Worm (Caenorhabditis elegans) whole organism, young adult: Measurements from ENCODE around the gene dhs-30.
A peak's percentile ranks its signal among the peaks of the same experiment; 100 is the strongest.

Experiments
- B0035.1 ChIP-seq: sonication (generic microtip); optimal IDR thresholded peaks from 2 replicates; lab custom pipeline; 2016; ENCODE audit warnings: missing genetic modification characterization, mild to moderate bottlenecking, missing compliant biosample characterization, missing genotype, missing genetic modification reagents
- B0261.1 ChIP-seq: sonication (generic microtip); optimal IDR thresholded peaks from 2 replicates; lab custom pipeline; 2016; ENCODE audit warnings: mild to moderate bottlenecking, missing genetic modification characterization, moderate library complexity, missing compliant biosample characterization
- D2030.7 ChIP-seq: fragments of 200-800 bp; sonication (Bioruptor generic); IDR thresholded peaks from 2 replicates; pipeline ENCODE4 v1.3.6; 2022; ENCODE audit warnings: missing genetic modification reagents, missing genetic modification characterization, missing compliant biosample characterization
- F33H1.4 ChIP-seq: fragments of 200-800 bp; sonication (Bioruptor generic); IDR thresholded peaks from 2 replicates; pipeline ENCODE4 v1.3.6; 2022; ENCODE audit warnings: missing genetic modification reagents, missing genetic modification characterization, missing compliant biosample characterization
- F55B11.4 ChIP-seq: sonication (generic microtip); optimal IDR thresholded peaks from 2 replicates; lab custom pipeline; 2016; ENCODE audit warnings: missing compliant biosample characterization, missing genetic modification characterization, borderline replicate concordance; ENCODE audit not compliant: insufficient read depth
- Y95B8A.8 ChIP-seq: fragments of 200-800 bp; sonication (Bioruptor generic); IDR thresholded peaks from 2 replicates; pipeline ENCODE4 v1.3.6; 2022; ENCODE audit warnings: missing genetic modification reagents, missing genetic modification characterization, missing compliant biosample characterization
- attf-3 ChIP-seq: fragments of 200-800 bp; sonication (Bioruptor generic); conservative IDR thresholded peaks from 2 replicates; pipeline ENCODE4 v1.3.6; 2022; ENCODE audit warnings: missing genetic modification reagents, missing genetic modification characterization, missing compliant biosample characterization
- bed-1 ChIP-seq: fragments of 200-800 bp; sonication (Bioruptor generic); IDR thresholded peaks from 2 replicates; pipeline ENCODE4 v1.3.6; 2022; ENCODE audit warnings: missing genetic modification reagents, missing genetic modification characterization, missing compliant biosample characterization
- cebp-1 ChIP-seq, 2 experiments: fragments of 200-800 bp in 1 of 2; sonication (Bioruptor generic) in 1 of 2; sonication (generic microtip) in 1 of 2; IDR thresholded peaks in 1 of 2; optimal IDR thresholded peaks in 1 of 2; 2 replicates each; pipeline versions ENCODE4 v1.3.6 to Lab custom; 2017 to 2022; ENCODE audit warnings: missing compliant biosample characterization in 2 of 2, missing genetic modification characterization in 2 of 2, mild to moderate bottlenecking in 1 of 2, missing genetic modification reagents in 1 of 2, moderate library complexity in 1 of 2
- ceh-100 ChIP-seq: fragments of 200-800 bp; sonication (Bioruptor generic); IDR thresholded peaks from 2 replicates; pipeline ENCODE4 v1.3.6; 2022; ENCODE audit warnings: missing genetic modification reagents, missing genetic modification characterization, missing compliant biosample characterization
- ceh-58 ChIP-seq: fragments of 200-800 bp; sonication (Bioruptor generic); IDR thresholded peaks from 2 replicates; pipeline ENCODE4 v1.3.6; 2022; ENCODE audit warnings: missing genetic modification characterization, missing compliant biosample characterization
- ceh-91 ChIP-seq: fragments of 200-800 bp; sonication (Bioruptor generic); IDR thresholded peaks from 2 replicates; pipeline ENCODE4 v1.3.6; 2022; ENCODE audit warnings: missing genetic modification reagents, missing genetic modification characterization, missing compliant biosample characterization
- chd-7 ChIP-seq: sonication (generic microtip); optimal IDR thresholded peaks from 2 replicates; lab custom pipeline; 2016; ENCODE audit warnings: mild to moderate bottlenecking, missing genetic modification characterization, moderate library complexity, missing compliant biosample characterization
- dox-1 ChIP-seq: fragments of 200-800 bp; sonication (Bioruptor generic); IDR thresholded peaks from 2 replicates; pipeline ENCODE4 v1.3.6; 2022; ENCODE audit warnings: missing genetic modification reagents, missing genetic modification characterization, missing compliant biosample characterization
- dpff-1 ChIP-seq: sonication (generic microtip); optimal IDR thresholded peaks from 2 replicates; lab custom pipeline; 2017; ENCODE audit warnings: mild to moderate bottlenecking, missing genetic modification characterization, missing compliant biosample characterization
- ekl-4 ChIP-seq: fragments of 200-800 bp; sonication (Bioruptor generic); IDR thresholded peaks from 2 replicates; pipeline ENCODE4 v1.3.6; 2022; ENCODE audit warnings: missing genetic modification reagents, missing genetic modification characterization, missing compliant biosample characterization
- hlh-12 ChIP-seq: sonication (generic microtip); optimal IDR thresholded peaks from 2 replicates; lab custom pipeline; 2016; ENCODE audit warnings: missing genetic modification characterization, missing compliant biosample characterization
- let-526 ChIP-seq: fragments of 200-800 bp; sonication (Bioruptor generic); IDR thresholded peaks from 2 replicates; pipeline ENCODE4 v1.3.6; 2022; ENCODE audit warnings: missing genetic modification reagents, missing genetic modification characterization, missing compliant biosample characterization
- let-607 ChIP-seq, 2 experiments: fragments of 200-800 bp in 1 of 2; sonication (Bioruptor generic) in 1 of 2; sonication (generic microtip) in 1 of 2; optimal IDR thresholded peaks; 2 replicates each; lab custom pipeline; 2016 to 2018; ENCODE audit warnings: mild to moderate bottlenecking in 2 of 2, missing compliant biosample characterization in 2 of 2, missing genetic modification characterization in 2 of 2, moderate library complexity in 2 of 2, missing genotype in 1 of 2
- lin-26 ChIP-seq: fragments of 200-800 bp; sonication (Bioruptor generic); IDR thresholded peaks from 2 replicates; pipeline ENCODE4 v1.3.6; 2022; ENCODE audit warnings: missing genetic modification reagents, missing genetic modification characterization, missing compliant biosample characterization
- lin-54 ChIP-seq: fragments of 200-800 bp; sonication (Bioruptor generic); optimal IDR thresholded peaks from 2 replicates; lab custom pipeline; 2018; ENCODE audit warnings: mild to moderate bottlenecking, missing genetic modification characterization, missing compliant biosample characterization
- lsl-1 ChIP-seq: fragments of 200-800 bp; sonication (Bioruptor generic); optimal IDR thresholded peaks from 2 replicates; lab custom pipeline; 2018; ENCODE audit warnings: mild to moderate bottlenecking, missing genetic modification characterization, moderate library complexity, missing compliant biosample characterization
- madf-8 ChIP-seq: fragments of 200-800 bp; sonication (Bioruptor generic); conservative IDR thresholded peaks from 2 replicates; pipeline ENCODE4 v1.3.6; 2022; ENCODE audit warnings: missing genetic modification reagents, missing genetic modification characterization, missing compliant biosample characterization
- mcd-1 ChIP-seq: fragments of 200-800 bp; sonication (Bioruptor generic); IDR thresholded peaks from 2 replicates; pipeline ENCODE4 v1.3.6; 2022; ENCODE audit warnings: missing genetic modification reagents, missing genetic modification characterization, missing compliant biosample characterization
- mxl-1 ChIP-seq: sonication (generic microtip); optimal IDR thresholded peaks from 2 replicates; lab custom pipeline; 2016; ENCODE audit warnings: missing genetic modification characterization, missing compliant biosample characterization
- nfya-1 ChIP-seq: sonication (generic microtip); optimal IDR thresholded peaks from 2 replicates; lab custom pipeline; 2017; ENCODE audit warnings: antibody characterized with exemption, missing compliant biosample characterization, missing genetic modification characterization, borderline replicate concordance; ENCODE audit not compliant: insufficient read depth
- nhr-80 ChIP-seq: sonication (generic microtip); optimal IDR thresholded peaks from 2 replicates; lab custom pipeline; 2016; ENCODE audit warnings: missing genetic modification characterization, missing compliant biosample characterization
- pbrm-1 ChIP-seq: fragments of 200-800 bp; sonication (Bioruptor generic); IDR thresholded peaks from 2 replicates; pipeline ENCODE4 v1.3.6; 2022; ENCODE audit warnings: missing genetic modification reagents, missing genetic modification characterization, missing compliant biosample characterization
- rcor-1 ChIP-seq: fragments of 200-800 bp; sonication (Bioruptor generic); IDR thresholded peaks from 2 replicates; pipeline ENCODE4 v1.3.6; 2022; ENCODE audit warnings: missing genetic modification reagents, missing genetic modification characterization, missing compliant biosample characterization
- snpc-3.4 ChIP-seq: sonication (generic microtip); optimal IDR thresholded peaks from 2 replicates; lab custom pipeline; 2017; ENCODE audit warnings: missing genetic modification characterization, mild to moderate bottlenecking, missing compliant biosample characterization, antibody characterized with exemption, moderate library complexity, missing genotype, missing genetic modification reagents
- snpc-4 ChIP-seq, 5 experiments: fragments of 150-350 bp in 1 of 5; sonication (generic microtip) in 4 of 5; optimal IDR thresholded peaks; 2 replicates each; lab custom pipeline; 2014 to 2018; ENCODE audit warnings: missing genetic modification characterization in 5 of 5, missing biosample characterization in 3 of 5, antibody characterized with exemption in 2 of 5, mild to moderate bottlenecking in 2 of 5, missing compliant biosample characterization in 2 of 5, missing genotype in 2 of 5, moderate library complexity in 2 of 5, missing genetic modification reagents in 1 of 5
- tbp1 ChIP-seq: fragments of 200-800 bp; sonication (Bioruptor generic); optimal IDR thresholded peaks from 2 replicates; lab custom pipeline; 2018; ENCODE audit warnings: mild to moderate bottlenecking, missing genetic modification characterization, missing compliant biosample characterization
- tlf-1 ChIP-seq: fragments of 200-800 bp; sonication (Bioruptor generic); optimal IDR thresholded peaks from 2 replicates; lab custom pipeline; 2018; ENCODE audit warnings: mild to moderate bottlenecking, missing genetic modification characterization, missing compliant biosample characterization
- ztf-28 ChIP-seq: fragments of 200-800 bp; sonication (Bioruptor generic); IDR thresholded peaks from 2 replicates; pipeline ENCODE4 v1.3.6; 2022; ENCODE audit warnings: missing genetic modification reagents, missing genetic modification characterization, missing compliant biosample characterization

The dhs-30 gene

ce11 chrX:17195080-17195479 lies 40.6 kb downstream of the dhs-30 start, which contains the start of gene B0302.5:
TSS of gene B0302.5 (minus strand) at chrX:17195137.
- TF ChIP-seq let-607 (tag; optimal IDR thresholded peaks at IDR 0.05; lab: Kevin White, UChicago) (peak in 1 of 2 experiments; percentile 26), madf-8 (no peak), nhr-80 (tag; lab: Kevin White, UChicago) (peak; percentile 84), pbrm-1 (GFP tag; lab: Robert Waterston, UW) (no peak)

ce11 chrX:17185696-17186430 lies 49.8 kb downstream of the dhs-30 start, which contains the start of gene sid-3:
TSS of gene sid-3 (plus strand) at chrX:17186380.
- no peak for TF ChIP-seq ekl-4 (GFP tag; lab: Robert Waterston, UW)
- TF ChIP-seq attf-3 (GFP tag; lab: Robert Waterston, UW), result no peak
- no peak for TF ChIP-seq tbp1 (GFP tag; lab: Kevin White, UChicago)
- TF ChIP-seq ceh-58 (GFP tag; lab: Robert Waterston, UW), result no peak
- no peak for TF ChIP-seq lin-54
- TF ChIP-seq lin-26, result no peak
- no peak for TF ChIP-seq cebp-1 (GFP tag; IDR thresholded peaks at IDR 0.05; lab: Robert Waterston, UW)
- peak; percentile 16 for TF ChIP-seq cebp-1 (tag; optimal IDR thresholded peaks at IDR 0.05; lab: Kevin White, UChicago)
- no peak for TF ChIP-seq F55B11.4
- TF ChIP-seq tlf-1 (GFP tag; lab: Kevin White, UChicago), result no peak
- TF ChIP-seq B0035.1 (tag; lab: Kevin White, UChicago), result no peak
- TF ChIP-seq dpff-1 (tag; lab: Kevin White, UChicago), result no peak
- TF ChIP-seq hlh-12, result no peak
- TF ChIP-seq bed-1 (GFP tag; lab: Robert Waterston, UW), result no peak
- TF ChIP-seq snpc-3.4 (tag; lab: Kevin White, UChicago), result no peak
- peak; percentile 89 for TF ChIP-seq nhr-80 (tag; lab: Kevin White, UChicago)
- no peak for TF ChIP-seq chd-7 (tag; lab: Kevin White, UChicago)
- TF ChIP-seq D2030.7, result no peak
- TF ChIP-seq mxl-1 (tag; lab: Kevin White, UChicago), result no peak
- TF ChIP-seq dox-1 (GFP tag; lab: Robert Waterston, UW), result peak; percentile 42; the same call in 1 of the 2 replicates
- TF ChIP-seq snpc-4 (GFP tag; optimal IDR thresholded peaks at IDR 0.05; lab: Kevin White, UChicago), result no peak
- TF ChIP-seq snpc-4 (tag; optimal IDR thresholded peaks at IDR 0.05; lab: Kevin White, UChicago), result peak in 1 of 4 experiments; percentile 3
- no peak for TF ChIP-seq rcor-1 (GFP tag; lab: Robert Waterston, UW)
- TF ChIP-seq nfya-1 (tag; lab: Kevin White, UChicago), result no peak
- no peak for TF ChIP-seq ceh-91 (GFP tag; lab: Robert Waterston, UW)
- no peak for TF ChIP-seq B0261.1
- no peak for TF ChIP-seq Y95B8A.8 (GFP tag; lab: Robert Waterston, UW)
- no peak for TF ChIP-seq mcd-1 (GFP tag; lab: Robert Waterston, UW)
- TF ChIP-seq lsl-1 (GFP tag; lab: Kevin White, UChicago), result no peak
- no peak for TF ChIP-seq F33H1.4
- TF ChIP-seq ztf-28 (GFP tag; lab: Robert Waterston, UW), result no peak
- TF ChIP-seq ceh-100 (GFP tag; lab: Robert Waterston, UW), result no peak
- no peak for TF ChIP-seq let-526 (GFP tag; lab: Robert Waterston, UW)
